Worm (Caenorhabditis elegans): ENCODE data around the gene C06E8.5.

C06E8.5 gene

DNA sequence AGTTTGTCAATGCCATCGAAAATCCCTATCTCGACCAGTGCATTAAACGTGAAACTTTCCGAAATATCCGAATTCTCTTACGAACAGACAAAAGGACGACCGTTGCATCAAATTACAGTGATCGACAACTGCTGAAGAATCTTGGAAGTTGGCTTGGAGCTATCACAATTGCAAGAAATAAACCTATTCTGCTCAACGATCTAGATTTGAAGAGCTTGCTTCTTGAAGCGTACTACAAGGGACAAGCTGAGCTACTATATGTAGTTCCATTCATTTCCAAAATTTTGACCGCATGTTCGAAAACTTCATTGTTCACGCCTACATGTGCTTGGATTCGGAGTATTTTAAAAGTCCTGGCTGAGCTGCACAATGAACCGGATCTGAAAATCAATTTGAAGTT lies 51.3 kb downstream of the C06E8.5 start:
- no peak for TF ChIP-seq lim-6 (tag; optimal IDR thresholded peaks at IDR 0.05)
- no peak for TF ChIP-seq zip-5 (tag; optimal IDR thresholded peaks at IDR 0.05)
- no peak for TF ChIP-seq pha-4 (tag; optimal IDR thresholded peaks at IDR 0.05)
- TF ChIP-seq ceh-48 (tag; optimal IDR thresholded peaks at IDR 0.05): no peak
- no peak for TF ChIP-seq ahr-1 (tag; optimal IDR thresholded peaks at IDR 0.05)
- TF ChIP-seq fkh-6 (tag; optimal IDR thresholded peaks at IDR 0.05): no peak
- TF ChIP-seq tbx-2 (tag; optimal IDR thresholded peaks at IDR 0.05): no peak
- no peak for TF ChIP-seq dve-1 (tag; optimal IDR thresholded peaks at IDR 0.05)
- TF ChIP-seq ceh-34 (tag; optimal IDR thresholded peaks at IDR 0.05): no peak
- no peak for TF ChIP-seq odd-2 (tag; optimal IDR thresholded peaks at IDR 0.05)
- TF ChIP-seq ceh-9 (tag; optimal IDR thresholded peaks at IDR 0.05): no peak
- TF ChIP-seq elt-4 (tag; optimal IDR thresholded peaks at IDR 0.05): no peak
- TF ChIP-seq fax-1 (tag; optimal IDR thresholded peaks at IDR 0.05): no peak
- no peak for TF ChIP-seq ama-1 (optimal IDR thresholded peaks at IDR 0.05)
- TF ChIP-seq unc-55 (GFP tag; optimal IDR thresholded peaks at IDR 0.05): no peak
- TF ChIP-seq elt-2 (tag; optimal IDR thresholded peaks at IDR 0.05): no peak
- TF ChIP-seq hlh-6 (tag; optimal IDR thresholded peaks at IDR 0.05): no peak
- TF ChIP-seq Y22D7AL.16 (tag; optimal IDR thresholded peaks at IDR 0.05): no peak

DNA sequence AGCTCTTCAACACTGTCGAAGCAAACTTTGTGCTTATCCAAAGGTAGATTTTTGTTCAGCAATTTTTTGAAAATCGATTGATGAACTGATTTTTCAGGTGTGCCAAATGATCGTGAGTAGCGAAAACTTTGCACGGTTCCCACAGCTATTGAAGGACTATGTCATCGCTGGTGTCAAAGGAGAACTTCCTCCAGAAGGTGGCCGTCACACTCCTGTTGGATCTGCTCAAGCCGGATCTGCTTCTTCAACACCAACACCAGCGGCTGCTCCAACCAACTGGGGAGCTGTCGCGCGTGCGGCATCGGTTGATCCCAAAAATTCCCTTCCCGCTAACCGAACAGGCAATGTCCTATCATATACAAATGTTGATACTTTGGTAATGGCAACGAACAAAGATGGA lies 51.9 kb downstream of the C06E8.5 start:
- no peak for TF ChIP-seq tbx-7 (tag; optimal IDR thresholded peaks at IDR 0.05)
- TF ChIP-seq zip-5 (tag; optimal IDR thresholded peaks at IDR 0.05): no peak
- no peak for TF ChIP-seq pha-2 (tag; optimal IDR thresholded peaks at IDR 0.05)
- TF ChIP-seq unc-42 (tag; optimal IDR thresholded peaks at IDR 0.05): no peak
- TF ChIP-seq eyg-1 (tag; optimal IDR thresholded peaks at IDR 0.05): no peak
- TF ChIP-seq ref-2 (tag; optimal IDR thresholded peaks at IDR 0.05): no peak
- TF ChIP-seq hlh-13 (GFP tag; optimal IDR thresholded peaks at IDR 0.05): no peak
- no peak for TF ChIP-seq ceh-14 (tag; optimal IDR thresholded peaks at IDR 0.05)
- TF ChIP-seq hlh-6 (tag; optimal IDR thresholded peaks at IDR 0.05): no peak
- TF ChIP-seq pqm-1 (tag; optimal IDR thresholded peaks at IDR 0.05): no peak
- no peak for TF ChIP-seq nhr-232 (tag; optimal IDR thresholded peaks at IDR 0.05)
- no peak for TF ChIP-seq sox-4 (tag; optimal IDR thresholded peaks at IDR 0.05)
- no peak for TF ChIP-seq odd-2 (tag; optimal IDR thresholded peaks at IDR 0.05)
- no peak for TF ChIP-seq nfya-1 (tag; optimal IDR thresholded peaks at IDR 0.05)
- TF ChIP-seq madf-2 (tag; optimal IDR thresholded peaks at IDR 0.05): no peak
- TF ChIP-seq fkh-10 (GFP tag; optimal IDR thresholded peaks at IDR 0.05): no peak
- TF ChIP-seq ceh-2 (tag; optimal IDR thresholded peaks at IDR 0.05): no peak
- TF ChIP-seq unc-55 (GFP tag; optimal IDR thresholded peaks at IDR 0.05): no peak
- no peak for TF ChIP-seq mec-3 (tag; optimal IDR thresholded peaks at IDR 0.05; ENCODE audit: borderline replicate concordance)

Data from whole organism, late embryonic.